Worm (Caenorhabditis elegans) whole organism, L2 larva: ENCODE results near the gene C18A3.3.
A peak's percentile ranks its signal among the peaks of the same experiment; 100 is the strongest.

Source experiments
- F13H6.1 ChIP-seq: sonication (generic microtip); optimal IDR thresholded peaks from 2 replicates; lab custom pipeline; 2016; ENCODE audit warnings: missing genetic modification characterization, missing compliant biosample characterization
- R02D3.7 ChIP-seq: fragments of 150-350 bp; optimal IDR thresholded peaks from 2 replicates; lab custom pipeline; 2014; ENCODE audit warnings: missing biosample characterization, missing genetic modification characterization
- ama-1 ChIP-seq: fragments of 150-350 bp; optimal IDR thresholded peaks from 2 replicates; lab custom pipeline; 2018; ENCODE audit warnings: inconsistent platforms
- blmp-1 ChIP-seq: sonication (generic microtip); optimal IDR thresholded peaks from 2 replicates; lab custom pipeline; 2017; ENCODE audit warnings: missing genetic modification characterization, mild to moderate bottlenecking, missing compliant biosample characterization, antibody characterized with exemption, moderate library complexity; ENCODE audit not compliant: insufficient read depth
- ceh-16 ChIP-seq: fragments of 150-350 bp; optimal IDR thresholded peaks from 2 replicates; lab custom pipeline; 2014; ENCODE audit warnings: missing biosample characterization, missing genetic modification characterization
- crh-2 ChIP-seq: sonication (generic microtip); optimal IDR thresholded peaks from 2 replicates; lab custom pipeline; 2017; ENCODE audit warnings: missing biosample characterization, missing genetic modification characterization
- egl-27 ChIP-seq: sonication (generic microtip); optimal IDR thresholded peaks from 3 replicates; lab custom pipeline; 2017; ENCODE audit warnings: missing biosample characterization, missing genetic modification reagents, missing genetic modification characterization
- elt-1 ChIP-seq: fragments of 150-350 bp; optimal IDR thresholded peaks from 2 replicates; lab custom pipeline; 2014; ENCODE audit warnings: missing biosample characterization, missing genetic modification characterization
- elt-3 ChIP-seq: sonication (generic microtip); optimal IDR thresholded peaks from 2 replicates; lab custom pipeline; 2017; ENCODE audit warnings: missing biosample characterization, missing genetic modification characterization
- fos-1 ChIP-seq: fragments of 150-350 bp; optimal IDR thresholded peaks from 2 replicates; lab custom pipeline; 2014; ENCODE audit warnings: missing biosample characterization, missing genetic modification characterization
- gmeb-1 ChIP-seq: fragments of 150-350 bp; optimal IDR thresholded peaks from 2 replicates; lab custom pipeline; 2014; ENCODE audit warnings: missing biosample characterization, missing genetic modification characterization
- lin-11 ChIP-seq: fragments of 150-350 bp; sonication (generic microtip); optimal IDR thresholded peaks from 2 replicates; lab custom pipeline; 2014; ENCODE audit warnings: missing biosample characterization, missing genetic modification characterization, inconsistent platforms, mixed read lengths
- mab-5 ChIP-seq: fragments of 150-350 bp; optimal IDR thresholded peaks from 2 replicates; lab custom pipeline; 2014; ENCODE audit warnings: missing biosample characterization, missing genetic modification characterization
- mbf-1 ChIP-seq: sonication (generic microtip); optimal IDR thresholded peaks from 2 replicates; lab custom pipeline; 2017; ENCODE audit warnings: missing biosample characterization, missing genetic modification characterization
- mdl-1 ChIP-seq, 2 experiments: fragments of 150-350 bp in 1 of 2; sonication (generic microtip) in 1 of 2; optimal IDR thresholded peaks; 2 replicates each; lab custom pipeline; 2017; ENCODE audit warnings: missing biosample characterization in 2 of 2, missing genetic modification characterization in 2 of 2
- nhr-10 ChIP-seq: sonication (generic microtip); optimal IDR thresholded peaks from 2 replicates; lab custom pipeline; 2017; ENCODE audit warnings: missing biosample characterization, missing genetic modification characterization
- nhr-12 ChIP-seq: fragments of 150-350 bp; optimal IDR thresholded peaks from 2 replicates; lab custom pipeline; 2014; ENCODE audit warnings: missing biosample characterization, missing genetic modification characterization
- nhr-21 ChIP-seq: fragments of 150-350 bp; optimal IDR thresholded peaks from 2 replicates; lab custom pipeline; 2014; ENCODE audit warnings: missing biosample characterization, missing genetic modification characterization
- nhr-237 ChIP-seq: fragments of 150-350 bp; optimal IDR thresholded peaks from 2 replicates; lab custom pipeline; 2014; ENCODE audit warnings: missing biosample characterization, missing genetic modification characterization
- nhr-25 ChIP-seq: fragments of 150-350 bp; sonication (generic microtip); optimal IDR thresholded peaks from 3 replicates; lab custom pipeline; 2014; ENCODE audit warnings: missing biosample characterization, missing genetic modification characterization
- nhr-6 ChIP-seq: fragments of 150-350 bp; optimal IDR thresholded peaks from 2 replicates; lab custom pipeline; 2014; ENCODE audit warnings: missing biosample characterization, missing genetic modification characterization
- peb-1 ChIP-seq: fragments of 150-350 bp; optimal IDR thresholded peaks from 2 replicates; lab custom pipeline; 2014; ENCODE audit warnings: missing biosample characterization, missing genetic modification characterization
- sma-3 ChIP-seq: sonication (generic microtip); optimal IDR thresholded peaks from 2 replicates; lab custom pipeline; 2016; ENCODE audit warnings: missing genetic modification reagents, missing genetic modification characterization, missing compliant biosample characterization
- sma-9 ChIP-seq, 2 experiments: fragments of 150-350 bp in 1 of 2; sonication (generic microtip) in 1 of 2; optimal IDR thresholded peaks; 2 replicates each; lab custom pipeline; 2014 to 2016; ENCODE audit warnings: missing genetic modification characterization in 2 of 2, mild to moderate bottlenecking in 1 of 2, missing biosample characterization in 1 of 2, missing compliant biosample characterization in 1 of 2, missing genetic modification reagents in 1 of 2, moderate library complexity in 1 of 2
- snpc-4 ChIP-seq: fragments of 150-350 bp; optimal IDR thresholded peaks from 2 replicates; lab custom pipeline; 2014; ENCODE audit warnings: missing biosample characterization, missing genetic modification characterization
- unc-39 ChIP-seq: fragments of 150-350 bp; optimal IDR thresholded peaks from 2 replicates; lab custom pipeline; 2014; ENCODE audit warnings: missing biosample characterization, missing genetic modification characterization
- unc-55 ChIP-seq: fragments of 150-350 bp; sonication (generic microtip); optimal IDR thresholded peaks from 3 replicates; lab custom pipeline; 2014; ENCODE audit warnings: missing biosample characterization, missing genetic modification reagents, missing genetic modification characterization
- zag-1 ChIP-seq: fragments of 150-350 bp; optimal IDR thresholded peaks from 2 replicates; lab custom pipeline; 2014; ENCODE audit warnings: missing biosample characterization, missing genetic modification characterization
- ztf-1 ChIP-seq: fragments of 200-800 bp; sonication (Bioruptor generic); conservative IDR thresholded peaks from 2 replicates; pipeline ENCODE4 v1.3.6; 2022; ENCODE audit warnings: missing genetic modification characterization, missing compliant biosample characterization
- ztf-11 ChIP-seq: sonication (generic microtip); optimal IDR thresholded peaks from 2 replicates; lab custom pipeline; 2017; ENCODE audit warnings: missing biosample characterization, missing genetic modification characterization
- ztf-4 ChIP-seq: fragments of 150-350 bp; optimal IDR thresholded peaks from 2 replicates; lab custom pipeline; 2014; ENCODE audit warnings: missing biosample characterization, missing genetic modification characterization

The C18A3.3 gene

ce11 chrII:5738795-5739194, 22.7 kb downstream of the C18A3.3 start, which contains the start of gene hlh-14:
Gene hlh-14, minus strand, starts transcription at chrII:5738895.
- TF ChIP-seq R02D3.7 (tag; lab: Kevin White, UChicago): no peak
- TF ChIP-seq snpc-4 (tag; lab: Kevin White, UChicago): no peak
- TF ChIP-seq sma-3 (GFP tag; lab: Kevin White, UChicago): no peak
- no peak for TF ChIP-seq mab-5 (tag; lab: Kevin White, UChicago)
- no peak for TF ChIP-seq nhr-21 (tag; lab: Kevin White, UChicago)
- no peak for TF ChIP-seq elt-3 (tag; lab: Kevin White, UChicago)
- no peak for TF ChIP-seq mbf-1 (tag; lab: Kevin White, UChicago)
- TF ChIP-seq nhr-12 (tag; lab: Kevin White, UChicago): no peak

- TF ChIP-seq fos-1 (tag; lab: Kevin White, UChicago) (peak; percentile 46), ztf-4 (tag; lab: Kevin White, UChicago) (no peak)
Observed at ce11 chrII:5742767-5743166, 26.7 kb downstream of the C18A3.3 start.

- TF ChIP-seq fos-1 (tag; lab: Kevin White, UChicago) (peak; percentile 48), mdl-1 (tag; optimal IDR thresholded peaks at IDR 0.05; lab: Kevin White, UChicago) (no peak)
Observed at ce11 chrII:5744342-5744741, 28.2 kb downstream of the C18A3.3 start.

ce11 chrII:5745088-5745487, 29.0 kb downstream of the C18A3.3 start, which contains the start of gene F10C1.9:
Gene F10C1.9, minus strand, starts transcription at chrII:5745284.
- peak; percentile 3 for TF ChIP-seq sma-9 (GFP tag; optimal IDR thresholded peaks at IDR 0.05; lab: Kevin White, UChicago)
- TF ChIP-seq sma-9 (tag; optimal IDR thresholded peaks at IDR 0.05; lab: Kevin White, UChicago): no peak
- TF ChIP-seq crh-2 (tag; lab: Kevin White, UChicago): no peak
- TF ChIP-seq ztf-11: no peak
- TF ChIP-seq, all 48 proteins: peak for 1

- TF ChIP-seq fos-1 (tag; lab: Kevin White, UChicago): peak; percentile 82
- no peak for TF ChIP-seq gmeb-1 (tag; lab: Kevin White, UChicago)
Observed at ce11 chrII:5747312-5747711, 31.2 kb downstream of the C18A3.3 start.

- TF ChIP-seq ama-1 (lab: Kevin White, UChicago) (no peak), sma-9 (GFP tag; optimal IDR thresholded peaks at IDR 0.05; lab: Kevin White, UChicago) (peak; percentile 45), sma-9 (tag; optimal IDR thresholded peaks at IDR 0.05; lab: Kevin White, UChicago) (no peak), zag-1 (tag; lab: Kevin White, UChicago) (no peak), nhr-6 (tag; lab: Kevin White, UChicago) (no peak), mbf-1 (tag; lab: Kevin White, UChicago) (no peak), unc-55 (no peak), F13H6.1 (peak; percentile 28), blmp-1 (tag; lab: Kevin White, UChicago) (no peak), sma-3 (GFP tag; lab: Kevin White, UChicago) (no peak), ztf-1 (no peak), fos-1 (tag; lab: Kevin White, UChicago) (peak; percentile 97), nhr-25 (tag; lab: Kevin White, UChicago) (no peak), egl-27 (tag; lab: Kevin White, UChicago) (no peak), peb-1 (tag; lab: Kevin White, UChicago) (no peak), nhr-21 (tag; lab: Kevin White, UChicago) (no peak), nhr-10 (no peak), mdl-1 (tag; optimal IDR thresholded peaks at IDR 0.05; lab: Kevin White, UChicago) (no peak), crh-2 (tag; lab: Kevin White, UChicago) (peak; percentile 67), gmeb-1 (tag; lab: Kevin White, UChicago) (peak; percentile 13), ceh-16 (tag; lab: Kevin White, UChicago) (no peak), elt-3 (tag; lab: Kevin White, UChicago) (no peak), nhr-12 (tag; lab: Kevin White, UChicago) (no peak)
- TF ChIP-seq, all 48 proteins: peak for 5
Observed at ce11 chrII:5748395-5748794, 32.3 kb downstream of the C18A3.3 start.

ce11 chrII:5749733-5750238, 33.7 kb downstream of the C18A3.3 start, which contains the start of gene ifb-2:
Gene ifb-2, plus strand, starts transcription at chrII:5750188.
- peak; percentile 81 for TF ChIP-seq fos-1 (tag; lab: Kevin White, UChicago)
- TF ChIP-seq lin-11 (tag; lab: Kevin White, UChicago): no peak
- TF ChIP-seq unc-39 (tag; lab: Kevin White, UChicago): no peak
- TF ChIP-seq egl-27 (tag; lab: Kevin White, UChicago): no peak
- no peak for TF ChIP-seq elt-1 (tag; lab: Kevin White, UChicago)
- TF ChIP-seq F13H6.1: no peak
- TF ChIP-seq ceh-16 (tag; lab: Kevin White, UChicago): no peak
- no peak for TF ChIP-seq mab-5 (tag; lab: Kevin White, UChicago)
- no peak for TF ChIP-seq nhr-10
- no peak for TF ChIP-seq nhr-237 (tag; lab: Kevin White, UChicago)
- no peak for TF ChIP-seq gmeb-1 (tag; lab: Kevin White, UChicago)
- peak; percentile 36 for TF ChIP-seq crh-2 (tag; lab: Kevin White, UChicago)
- no peak for TF ChIP-seq snpc-4 (tag; lab: Kevin White, UChicago)
